Fruit fly (Drosophila melanogaster) whole organism: ENCODE results near the gene Muc68Ca.
"Not testable (repeated sequence)": the region's sequence is repeated elsewhere in the genome, so short reads cannot be mapped to it uniquely, and the experiment has no call there.

ENCODE experiments used
- CG8478 ChIP-seq: fragments of >200 bp; optimal IDR thresholded peaks from 2 replicates; lab custom pipeline; 2018; ENCODE audit warnings: inconsistent platforms
- Dll ChIP-seq: fragments of >200 bp; optimal IDR thresholded peaks from 2 replicates; lab custom pipeline; 2017
- EcR ChIP-seq, 2 experiments: fragments of >200 bp; optimal IDR thresholded peaks; 2 replicates each; lab custom pipeline; 2017; ENCODE audit warnings: missing biosample characterization in 2 of 2, missing genetic modification characterization in 2 of 2, missing genetic modification reagents in 2 of 2
- pan ChIP-seq: fragments of >200 bp; optimal IDR thresholded peaks from 2 replicates; lab custom pipeline; 2017
- psq ChIP-seq: fragments of >200 bp; optimal IDR thresholded peaks from 2 replicates; lab custom pipeline; 2017
- usp ChIP-seq: fragments of >200 bp; optimal IDR thresholded peaks from 2 replicates; lab custom pipeline; 2017; ENCODE audit warnings: missing biosample characterization, missing genetic modification characterization, mixed read lengths

Muc68Ca gene

dm6 chr3L:11577395-11577794 lies 42.5 kb downstream of the Muc68Ca start, which contains the start of gene CG33271:
CG33271 (minus strand) TSS chr3L:11577495.
- no peak for TF ChIP-seq pan (lab: Kevin White, UChicago)
- no peak for TF ChIP-seq usp (GFP tag; lab: Kevin White, UChicago)
- TF ChIP-seq Dll (lab: Kevin White, UChicago): no peak
- TF ChIP-seq EcR (GFP tag; optimal IDR thresholded peaks at IDR 0.05; lab: Kevin White, UChicago): no peak
- TF ChIP-seq CG8478 (lab: Kevin White, UChicago): no peak
- no peak for TF ChIP-seq psq (lab: Kevin White, UChicago)

DNA sequence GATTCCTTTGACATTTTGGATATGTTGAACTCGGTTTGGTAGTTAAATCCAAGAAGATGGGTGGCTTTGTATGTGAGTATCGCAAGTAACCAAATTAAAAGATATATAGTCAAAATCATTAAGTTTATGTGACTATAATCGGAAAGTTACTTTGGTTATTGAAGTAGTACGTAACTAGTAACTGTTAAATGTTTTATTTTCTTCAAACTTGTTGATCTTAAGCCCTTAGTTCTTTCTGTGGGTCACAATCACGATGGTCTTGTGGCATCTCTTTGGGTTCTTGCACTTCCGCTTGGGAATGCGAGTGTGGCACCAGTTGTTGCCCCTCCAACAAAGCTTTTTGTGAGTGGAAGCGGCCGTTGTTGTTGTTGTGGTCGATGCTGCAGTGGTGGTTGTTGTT lies 43.0 kb downstream of the Muc68Ca start, which contains the start of gene CG33489:
Gene CG33489, minus strand, starts transcription at position 101 of the 400 bp plus-strand sequence.
- not testable (repeated sequence) for TF ChIP-seq usp (GFP tag; lab: Kevin White, UChicago); pan (lab: Kevin White, UChicago); psq (lab: Kevin White, UChicago)

dm6 chr3L:11574563-11574962 lies 45.3 kb downstream of the Muc68Ca start, which contains the start of gene CG33490:
CG33490 (minus strand) TSS chr3L:11574663.
- TF ChIP-seq Dll (lab: Kevin White, UChicago) (no peak), usp (GFP tag; lab: Kevin White, UChicago) (no peak), pan (lab: Kevin White, UChicago) (no peak), EcR (GFP tag; optimal IDR thresholded peaks at IDR 0.05; lab: Kevin White, UChicago) (no peak)

DNA sequence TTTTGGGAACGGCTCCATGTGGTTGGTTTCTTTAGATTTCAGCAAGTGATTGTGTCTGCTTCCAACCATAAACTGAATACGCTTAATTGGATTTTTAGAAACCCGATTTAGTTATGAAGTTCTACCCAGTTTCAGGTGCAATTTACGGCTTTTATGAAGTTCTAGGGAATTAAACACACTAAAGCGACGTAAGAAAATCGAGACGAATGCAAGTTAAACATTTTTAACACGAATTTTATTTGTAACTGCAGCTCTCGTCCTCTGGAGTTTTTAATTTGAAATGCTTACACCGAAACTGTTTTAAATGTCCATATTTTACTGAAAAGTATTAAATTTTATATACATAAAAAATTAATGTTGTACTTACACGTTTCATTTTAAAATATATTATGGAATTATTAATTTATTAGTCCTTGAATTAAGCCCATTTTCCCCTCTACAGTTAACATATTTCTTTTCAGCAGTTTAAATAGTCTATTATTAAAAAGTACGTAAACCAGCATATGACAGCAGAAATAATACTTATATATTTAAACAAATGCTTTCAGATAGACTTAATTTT lies 55.8 kb downstream of the Muc68Ca start, which contains the start of the genes CG46412 and CG33267:
Gene CG46412, minus strand, starts transcription at position 101 of the 562 bp plus-strand sequence.
Gene CG33267, plus strand, starts transcription at position 512 of the 562 bp plus-strand sequence.
- no peak for TF ChIP-seq EcR (GFP tag; optimal IDR thresholded peaks at IDR 0.05; lab: Kevin White, UChicago)
- TF ChIP-seq usp (GFP tag; lab: Kevin White, UChicago): no peak
- no peak for TF ChIP-seq Dll (lab: Kevin White, UChicago)
- TF ChIP-seq pan (lab: Kevin White, UChicago): no peak
- no peak for TF ChIP-seq psq (lab: Kevin White, UChicago)
- TF ChIP-seq CG8478 (lab: Kevin White, UChicago): no peak

dm6 chr3L:11561946-11562760 lies 57.7 kb downstream of the Muc68Ca start, which contains the start of the genes CG7394 and Mob2:
CG7394 (plus strand) TSS chr3L:11561996.
Mob2 (minus strand) TSS chr3L:11562233.
- no peak for TF ChIP-seq usp (GFP tag; lab: Kevin White, UChicago)
- no peak for TF ChIP-seq CG8478 (lab: Kevin White, UChicago)
- TF ChIP-seq Dll (lab: Kevin White, UChicago): no peak
- no peak for TF ChIP-seq EcR (GFP tag; optimal IDR thresholded peaks at IDR 0.05; lab: Kevin White, UChicago)
- TF ChIP-seq pan (lab: Kevin White, UChicago): no peak
- TF ChIP-seq psq (lab: Kevin White, UChicago): no peak

DNA sequence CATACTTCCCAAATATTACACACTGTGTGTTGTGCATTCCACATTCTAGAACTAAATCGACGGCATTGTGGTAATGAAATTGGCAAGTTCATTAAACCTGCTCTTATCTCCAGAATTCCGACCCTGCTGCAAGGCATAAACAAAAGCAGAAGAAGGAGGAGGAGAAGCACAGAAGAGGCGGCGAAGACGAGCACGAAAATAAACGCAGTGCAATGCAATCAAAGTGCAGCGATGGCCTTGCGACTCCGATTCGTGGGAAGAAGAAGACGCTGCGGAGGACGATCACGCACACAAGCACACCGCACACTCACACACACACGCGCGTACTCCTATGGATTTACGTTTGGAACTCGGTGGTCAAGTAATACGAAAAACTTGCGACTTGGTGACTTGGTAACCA lies 59.0 kb downstream of the Muc68Ca start:
- TF ChIP-seq Dll (lab: Kevin White, UChicago) (no peak), psq (lab: Kevin White, UChicago) (no peak), usp (GFP tag; lab: Kevin White, UChicago) (no peak), pan (lab: Kevin White, UChicago) (no peak), CG8478 (lab: Kevin White, UChicago) (no peak), EcR (GFP tag; optimal IDR thresholded peaks at IDR 0.05; lab: Kevin White, UChicago) (peak; percentile 58 to 74)
